Worm (Caenorhabditis elegans) whole organism, L4 larva: Measurements from ENCODE around the gene npp-8.

ENCODE experiments used
- D1046.2 ChIP-seq: fragments of 200-800 bp; sonication (Bioruptor generic); IDR thresholded peaks from 2 replicates; pipeline ENCODE4 v1.3.6; 2022; ENCODE audit warnings: missing genetic modification characterization, missing compliant biosample characterization
- lin-1 ChIP-seq: fragments of 200-800 bp; sonication (Bioruptor generic); IDR thresholded peaks from 2 replicates; pipeline ENCODE4 v1.3.6; 2022; ENCODE audit warnings: missing genetic modification reagents, missing genetic modification characterization, missing compliant biosample characterization
- lin-13 ChIP-seq: fragments of 150-350 bp; optimal IDR thresholded peaks from 2 replicates; lab custom pipeline; 2014; ENCODE audit warnings: missing biosample characterization, missing genetic modification reagents, missing genetic modification characterization
- nhr-25 ChIP-seq: sonication (generic microtip); optimal IDR thresholded peaks from 2 replicates; lab custom pipeline; 2017; ENCODE audit warnings: missing genetic modification characterization, mild to moderate bottlenecking, missing compliant biosample characterization, antibody characterized with exemption, moderate library complexity, borderline replicate concordance; ENCODE audit not compliant: insufficient read depth

ce11 chrIV:1600784-1601183 lies 5.2 kb upstream of the npp-8 start:
- TF ChIP-seq nhr-25 (tag; lab: Kevin White, UChicago) (no peak), lin-13 (GFP tag; lab: Kevin White, UChicago) (no peak), lin-1 (no peak), D1046.2 (GFP tag; lab: Robert Waterston, UW) (no peak)
